Worm (Caenorhabditis elegans): Measurements from ENCODE around the gene trip-4.

DNA sequence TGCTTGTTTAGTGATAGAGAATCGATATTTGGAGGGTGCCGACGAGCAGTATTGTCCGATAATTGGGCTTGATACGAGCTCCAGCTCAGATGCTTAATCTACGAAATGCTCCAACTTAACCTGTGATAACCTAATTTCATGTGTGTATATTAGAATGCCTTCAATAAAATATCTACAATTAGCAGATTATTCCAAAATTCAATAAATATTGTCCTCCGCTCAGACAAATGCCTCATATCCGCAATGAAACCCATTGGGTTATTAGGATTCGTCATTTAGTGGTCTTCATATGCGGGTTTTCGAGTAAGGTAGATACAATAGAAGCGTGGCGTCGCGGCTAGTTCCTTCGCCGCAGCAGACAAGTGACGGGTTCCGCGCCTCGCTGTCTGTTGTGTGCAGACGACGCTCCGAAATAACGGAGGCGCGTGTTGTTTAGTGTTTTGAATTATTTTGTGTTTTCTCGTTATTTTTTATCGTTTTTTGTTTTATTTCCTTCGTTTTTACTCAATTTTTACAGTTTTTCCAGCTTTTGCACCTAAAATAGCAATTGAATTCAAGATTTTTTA is 13.5 kb upstream of the trip-4 start, which contains the start of gene cmtr-1:
- TF ChIP-seq nhr-90 (tag; optimal IDR thresholded peaks at IDR 0.05; ENCODE audit: poor library complexity): peak; percentile 100
- TF ChIP-seq ztf-4 (tag; optimal IDR thresholded peaks at IDR 0.05): peak; percentile 97
- TF ChIP-seq ceh-8 (GFP tag; optimal IDR thresholded peaks at IDR 0.05): peak; percentile 95
- TF ChIP-seq ztf-11 (tag; optimal IDR thresholded peaks at IDR 0.05): peak; percentile 38 to 97
- TF ChIP-seq elt-2 (tag; optimal IDR thresholded peaks at IDR 0.05): peak; percentile 95
- TF ChIP-seq unc-62 (GFP tag; optimal IDR thresholded peaks at IDR 0.05): no peak
- peak; percentile 85 to 91 (median 89) for TF ChIP-seq dpl-1 (GFP tag; optimal IDR thresholded peaks at IDR 0.05)
- TF ChIP-seq elt-3 (tag; optimal IDR thresholded peaks at IDR 0.05): peak; percentile 13 to 94 (median 72)
- TF ChIP-seq mep-1 (tag; optimal IDR thresholded peaks at IDR 0.05): peak; percentile 94
- peak; percentile 56 for TF ChIP-seq mef-2 (tag; optimal IDR thresholded peaks at IDR 0.05)

Data from whole organism, L1 larva.